Worm (Caenorhabditis elegans): ENCODE data around the gene dmd-8.

DNA sequence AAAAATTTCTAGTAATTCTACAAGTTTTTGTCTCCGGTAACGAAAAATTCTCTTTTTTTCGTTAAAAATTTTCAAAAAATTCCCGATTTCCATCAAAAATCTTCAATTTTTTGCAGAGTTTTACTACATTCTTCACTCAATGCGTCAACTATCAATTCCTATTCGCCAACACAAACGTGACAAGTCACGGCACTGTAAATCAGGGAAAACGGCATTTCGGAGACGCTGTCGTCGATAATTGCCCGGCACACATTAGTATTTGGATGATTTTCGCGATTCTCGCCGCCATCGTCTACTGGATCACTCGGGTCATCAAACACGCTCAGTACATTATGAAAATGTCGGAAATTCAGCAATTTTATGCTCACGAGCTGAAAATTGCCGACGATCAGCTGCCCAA is 15.5 kb upstream of the dmd-8 start:
- TF ChIP-seq nhr-76 (tag; optimal IDR thresholded peaks at IDR 0.05) (no peak), sox-4 (tag; optimal IDR thresholded peaks at IDR 0.05) (no peak), zag-1 (tag; optimal IDR thresholded peaks at IDR 0.05) (no peak)
